Fruit fly (Drosophila melanogaster): ENCODE data around the gene CG33648.

Gene CG33648

dm6 chr2L:14501132-14501954, 22.8 kb upstream of the CG33648 start:
- TF ChIP-seq nerfin-2 (GFP tag; IDR thresholded peaks at IDR 0.05; ENCODE audit: partially characterized antibody) (no peak), CG11456 (GFP tag; IDR thresholded peaks at IDR 0.05) (no peak), MESR4 (GFP tag; optimal IDR thresholded peaks at IDR 0.05) (no peak), Chrac-16 (GFP tag; optimal IDR thresholded peaks at IDR 0.05) (no peak), sug (tag; optimal IDR thresholded peaks at IDR 0.05) (peak; percentile 10), Rx (GFP tag; IDR thresholded peaks at IDR 0.05) (no peak), CG32532 (GFP tag; IDR thresholded peaks at IDR 0.05) (no peak), dati (GFP tag; IDR thresholded peaks at IDR 0.05) (no peak), CG13624 (GFP tag; optimal IDR thresholded peaks at IDR 0.05) (no peak), ken (GFP tag; IDR thresholded peaks at IDR 0.05) (no peak), CG34376 (GFP tag; optimal IDR thresholded peaks at IDR 0.05) (peak; percentile 37), CG15011 (GFP tag; optimal IDR thresholded peaks at IDR 0.05) (peak; percentile 31), CG18764 (GFP tag; optimal IDR thresholded peaks at IDR 0.05) (no peak), CG7372 (GFP tag; IDR thresholded peaks at IDR 0.05) (no peak), maf-S (GFP tag; optimal IDR thresholded peaks at IDR 0.05) (no peak), tio (GFP tag; optimal IDR thresholded peaks at IDR 0.05) (no peak), Ets65A (GFP tag) (peak; percentile 17), Abd-B (GFP tag; optimal IDR thresholded peaks at IDR 0.05) (peak; percentile 25), Dek (tag; optimal IDR thresholded peaks at IDR 0.05) (peak; percentile 0), CG17612 (GFP tag; IDR thresholded peaks at IDR 0.05) (no peak), exex (tag; optimal IDR thresholded peaks at IDR 0.05) (peak; percentile 8), Lhr (GFP tag; optimal IDR thresholded peaks at IDR 0.05) (no peak), CG12299 (tag; optimal IDR thresholded peaks at IDR 0.05) (peak; percentile 22), luna (GFP tag; optimal IDR thresholded peaks at IDR 0.05) (no peak), CG15073 (GFP tag; optimal IDR thresholded peaks at IDR 0.05) (no peak), CG31441 (GFP tag; IDR thresholded peaks at IDR 0.05) (no peak), cg (GFP tag; optimal IDR thresholded peaks at IDR 0.05) (no peak), CG12769 (tag; optimal IDR thresholded peaks at IDR 0.05) (no peak), fd3F (GFP tag; optimal IDR thresholded peaks at IDR 0.05) (peak; percentile 18), Atf3 (GFP tag; optimal IDR thresholded peaks at IDR 0.05) (no peak), nerfin-1 (tag; optimal IDR thresholded peaks at IDR 0.05) (no peak), hbn (GFP tag; IDR thresholded peaks at IDR 0.05; ENCODE audit: partially characterized antibody) (no peak), lov (optimal IDR thresholded peaks at IDR 0.05) (no peak), lov (GFP tag; IDR thresholded peaks at IDR 0.05) (0 out of 3 replicates have a peak, but pooled peaks have one; percentile 31), salm (tag; optimal IDR thresholded peaks at IDR 0.05) (no peak), bsh (GFP tag; optimal IDR thresholded peaks at IDR 0.05) (peak in 1 of 2 experiments; percentile 9), D19A (tag; optimal IDR thresholded peaks at IDR 0.05) (peak; percentile 69), pfk (GFP tag; optimal IDR thresholded peaks at IDR 0.05) (no peak), Six4 (GFP tag; optimal IDR thresholded peaks at IDR 0.05) (no peak), CoRest (tag; optimal IDR thresholded peaks at IDR 0.05) (peak; percentile 12), Max (GFP tag; optimal IDR thresholded peaks at IDR 0.05) (no peak), HHEX (GFP tag; optimal IDR thresholded peaks at IDR 0.05) (no peak), CG10543 (GFP tag; optimal IDR thresholded peaks at IDR 0.05) (peak; percentile 14), Hmr (GFP tag; optimal IDR thresholded peaks at IDR 0.05) (peak; percentile 10), sd (tag; optimal IDR thresholded peaks at IDR 0.05) (peak; percentile 6), ttk (GFP tag; IDR thresholded peaks at IDR 0.05) (no peak), fru (optimal IDR thresholded peaks at IDR 0.05) (no peak), Sox100B (GFP tag; optimal IDR thresholded peaks at IDR 0.05) (peak; percentile 13), CG10274 (GFP tag; optimal IDR thresholded peaks at IDR 0.05) (no peak), CG4707 (GFP tag; optimal IDR thresholded peaks at IDR 0.05) (no peak)

Data from whole organism, embryonic.